Fruit fly (Drosophila melanogaster) whole organism, embryonic: ENCODE results near the gene GatB.

Source experiments
- Asciz ChIP-seq: fragments of 200-800 bp; sonication (Bioruptor generic); optimal IDR thresholded peaks from 2 replicates; lab custom pipeline; 2017; ENCODE audit warnings: missing biosample characterization, mild to moderate bottlenecking, missing genetic modification characterization, missing genetic modification reagents
- Atf3 ChIP-seq: fragments of 200-800 bp; sonication (Bioruptor generic); optimal IDR thresholded peaks from 3 replicates; lab custom pipeline; 2016; ENCODE audit warnings: missing biosample characterization, missing genetic modification characterization
- CG10543 ChIP-seq: fragments of 200-800 bp; sonication (Bioruptor generic); optimal IDR thresholded peaks from 3 replicates; lab custom pipeline; 2017; ENCODE audit warnings: missing biosample characterization, mild to moderate bottlenecking, missing genetic modification characterization, moderate library complexity
- CG14050 ChIP-seq: fragments of 200-800 bp; sonication (Bioruptor generic); IDR thresholded peaks from 3 replicates; pipeline ENCODE4 v1.3.6; 2022; ENCODE audit warnings: missing biosample characterization, missing genetic modification characterization
- CG14860 ChIP-seq: fragments of 200-800 bp; sonication (Bioruptor generic); IDR thresholded peaks from 3 replicates; pipeline ENCODE4 v1.3.6; 2022; ENCODE audit warnings: missing biosample characterization, missing genetic modification characterization; ENCODE audit not compliant: partially characterized antibody
- CG15696 ChIP-seq: fragments of 200-800 bp; sonication (Bioruptor generic); optimal IDR thresholded peaks from 2 replicates; lab custom pipeline; 2019; ENCODE audit warnings: missing biosample characterization, mild to moderate bottlenecking, missing genetic modification characterization, moderate library complexity
- CG16779 ChIP-seq: fragments of 200-800 bp; sonication (Bioruptor generic); IDR thresholded peaks from 2 replicates; pipeline ENCODE4 v1.3.6; 2022; ENCODE audit warnings: missing biosample characterization, missing genetic modification characterization
- CG16815 ChIP-seq: fragments of 200-800 bp; sonication (Bioruptor generic); optimal IDR thresholded peaks from 3 replicates; lab custom pipeline; 2017; ENCODE audit warnings: missing biosample characterization, mild to moderate bottlenecking, missing genetic modification characterization
- CG17328 ChIP-seq: fragments of 200-800 bp; sonication (Bioruptor generic); IDR thresholded peaks from 2 replicates; pipeline ENCODE4 v1.3.6; 2022; ENCODE audit warnings: missing biosample characterization, missing genetic modification characterization
- CG17361 ChIP-seq: fragments of 200-800 bp; sonication (Bioruptor generic); IDR thresholded peaks from 3 replicates; pipeline ENCODE4 v1.3.6; 2022; ENCODE audit warnings: missing biosample characterization, missing genetic modification characterization
- CG18476 ChIP-seq: fragments of 200-800 bp; sonication (Bioruptor generic); optimal IDR thresholded peaks from 2 replicates; lab custom pipeline; 2016; ENCODE audit warnings: missing biosample characterization, mild to moderate bottlenecking, missing genetic modification characterization
- CG2712 ChIP-seq: fragments of 200-800 bp; optimal IDR thresholded peaks from 3 replicates; lab custom pipeline; 2019; ENCODE audit warnings: missing biosample characterization, mild to moderate bottlenecking, missing genetic modification characterization, moderate library complexity
- CG32772 ChIP-seq: fragments of 200-800 bp; sonication (Bioruptor generic); IDR thresholded peaks from 2 replicates; pipeline ENCODE4 v1.3.6; 2022; ENCODE audit warnings: missing biosample characterization, missing genetic modification characterization
- CG33557 ChIP-seq: fragments of 200-800 bp; sonication (Bioruptor generic); optimal IDR thresholded peaks from 2 replicates; lab custom pipeline; 2019; ENCODE audit warnings: missing biosample characterization, mild to moderate bottlenecking, missing genetic modification characterization, moderate library complexity
- CG3407 ChIP-seq: fragments of 200-800 bp; sonication (Bioruptor generic); optimal IDR thresholded peaks from 2 replicates; lab custom pipeline; 2018; ENCODE audit warnings: missing biosample characterization, mild to moderate bottlenecking, missing genetic modification characterization
- CG4360 ChIP-seq: fragments of 200-800 bp; sonication (Bioruptor generic); IDR thresholded peaks from 2 replicates; pipeline ENCODE4 v1.3.6; 2022; ENCODE audit warnings: missing biosample characterization, missing genetic modification characterization
- CG4707 ChIP-seq: fragments of 200-800 bp; sonication (Bioruptor generic); optimal IDR thresholded peaks from 2 replicates; lab custom pipeline; 2018; ENCODE audit warnings: missing biosample characterization, mild to moderate bottlenecking, missing genetic modification characterization, moderate library complexity
- CG6272 ChIP-seq: fragments of 200-800 bp; sonication (Bioruptor generic); IDR thresholded peaks from 2 replicates; pipeline ENCODE4 v1.3.6; 2022; ENCODE audit warnings: missing biosample characterization, missing genetic modification characterization
- CG7987 ChIP-seq: fragments of 200-800 bp; sonication (Bioruptor generic); optimal IDR thresholded peaks from 2 replicates; lab custom pipeline; 2018; ENCODE audit warnings: missing biosample characterization, mild to moderate bottlenecking, missing genetic modification characterization, moderate library complexity
- CG8089 ChIP-seq: fragments of 200-800 bp; sonication (Bioruptor generic); optimal IDR thresholded peaks from 3 replicates; lab custom pipeline; 2016; ENCODE audit warnings: missing biosample characterization, missing genetic modification characterization
- CG8924 ChIP-seq: fragments of 200-800 bp; optimal IDR thresholded peaks from 3 replicates; lab custom pipeline; 2019; ENCODE audit warnings: missing biosample characterization, mild to moderate bottlenecking, missing genetic modification characterization, moderate library complexity
- CG9609 ChIP-seq: fragments of 200-800 bp; sonication (Bioruptor generic); optimal IDR thresholded peaks from 3 replicates; lab custom pipeline; 2016; ENCODE audit warnings: missing biosample characterization, missing genetic modification characterization
- Dfd ChIP-seq, 2 experiments: fragments of >200 bp; optimal IDR thresholded peaks; 2 replicates each; lab custom pipeline; 2017; ENCODE audit warnings: missing biosample characterization in 2 of 2, missing genetic modification characterization in 2 of 2
- Fer3 ChIP-seq: fragments of 200-800 bp; sonication (Bioruptor generic); optimal IDR thresholded peaks from 2 replicates; lab custom pipeline; 2018; ENCODE audit warnings: missing biosample characterization, mild to moderate bottlenecking, missing genetic modification characterization, moderate library complexity
- Hey ChIP-seq: fragments of 200-800 bp; sonication (Bioruptor generic); optimal IDR thresholded peaks from 3 replicates; lab custom pipeline; 2018; ENCODE audit warnings: missing biosample characterization, mild to moderate bottlenecking, missing genetic modification characterization
- Mad ChIP-seq: fragments of 200-800 bp; sonication (Bioruptor generic); optimal IDR thresholded peaks from 2 replicates; lab custom pipeline; 2016; ENCODE audit warnings: missing biosample characterization, missing genetic modification characterization
- Mrtf ChIP-seq: fragments of 200-800 bp; sonication (Bioruptor generic); IDR thresholded peaks from 3 replicates; pipeline ENCODE4 v1.3.6; 2022; ENCODE audit warnings: missing biosample characterization, missing genetic modification characterization
- Myb ChIP-seq: fragments of 200-800 bp; sonication (Bioruptor generic); optimal IDR thresholded peaks from 2 replicates; lab custom pipeline; 2016; ENCODE audit warnings: missing biosample characterization, missing genetic modification characterization
- Oaz ChIP-seq: fragments of 200-800 bp; sonication (Bioruptor generic); IDR thresholded peaks from 2 replicates; pipeline ENCODE4 v1.3.6; 2022; ENCODE audit warnings: missing biosample characterization, missing genetic modification characterization
- Ravus ChIP-seq: fragments of 200-800 bp; sonication (Bioruptor generic); IDR thresholded peaks from 2 replicates; pipeline ENCODE4 v1.3.6; 2022; ENCODE audit warnings: missing biosample characterization, missing genetic modification characterization
- Trl ChIP-seq, 3 experiments: fragments of >200 bp in 2 of 3; fragments of 200-800 bp in 1 of 3; sonication (Bioruptor generic) in 1 of 3; optimal IDR thresholded peaks; 2 replicates in 1 of 3; 3 replicates in 2 of 3; lab custom pipeline; 2016 to 2017; ENCODE audit warnings: missing biosample characterization in 1 of 3, missing genetic modification characterization in 1 of 3
- ara ChIP-seq: fragments of 200-800 bp; sonication (Bioruptor generic); IDR thresholded peaks from 2 replicates; pipeline ENCODE4 v1.3.6; 2022; ENCODE audit warnings: missing biosample characterization, missing genetic modification characterization
- ase ChIP-seq: fragments of 200-800 bp; sonication (Bioruptor generic); IDR thresholded peaks from 3 replicates; pipeline ENCODE4 v1.3.6; 2022; ENCODE audit warnings: missing biosample characterization, missing genetic modification characterization
- ci ChIP-seq: fragments of 200-800 bp; sonication (Bioruptor generic); IDR thresholded peaks from 3 replicates; pipeline ENCODE4 v1.3.6; 2022; ENCODE audit warnings: missing biosample characterization, missing genetic modification characterization
- croc ChIP-seq: fragments of 200-800 bp; sonication (Bioruptor generic); conservative IDR thresholded peaks from 3 replicates; pipeline ENCODE4 v1.3.6; 2022; ENCODE audit warnings: missing biosample characterization, missing genetic modification characterization
- dati ChIP-seq: fragments of 200-800 bp; sonication (Bioruptor generic); IDR thresholded peaks from 2 replicates; pipeline ENCODE4 v1.3.6; 2022; ENCODE audit warnings: missing biosample characterization, missing genetic modification characterization
- gsb ChIP-seq: fragments of 200-800 bp; sonication (Bioruptor generic); IDR thresholded peaks from 2 replicates; pipeline ENCODE4 v1.3.6; 2022; ENCODE audit warnings: missing biosample characterization, missing genetic modification characterization
- hkb ChIP-seq, 2 experiments: fragments of 200-800 bp in 1 of 2; fragments of >200 bp in 1 of 2; sonication (Bioruptor generic) in 1 of 2; IDR thresholded peaks in 1 of 2; optimal IDR thresholded peaks in 1 of 2; 2 replicates each; pipeline versions ENCODE4 v1.3.6 to Lab custom; 2017 to 2022; ENCODE audit warnings: missing biosample characterization in 1 of 2, missing genetic modification characterization in 1 of 2
- jing ChIP-seq: fragments of 200-800 bp; sonication (Bioruptor generic); optimal IDR thresholded peaks from 2 replicates; lab custom pipeline; 2018; ENCODE audit warnings: missing biosample characterization, mild to moderate bottlenecking, missing genetic modification characterization
- maf-S ChIP-seq: fragments of 200-800 bp; sonication (Bioruptor generic); optimal IDR thresholded peaks from 2 replicates; lab custom pipeline; 2016; ENCODE audit warnings: missing biosample characterization, missing genetic modification characterization
- nerfin-1 ChIP-seq: fragments of 200-800 bp; sonication (Bioruptor generic); optimal IDR thresholded peaks from 3 replicates; lab custom pipeline; 2019; ENCODE audit warnings: missing biosample characterization, mild to moderate bottlenecking, missing genetic modification characterization, moderate library complexity
- nmo ChIP-seq: fragments of 200-800 bp; sonication (Bioruptor generic); optimal IDR thresholded peaks from 2 replicates; lab custom pipeline; 2018; ENCODE audit warnings: missing biosample characterization, mild to moderate bottlenecking, missing genetic modification characterization, moderate library complexity
- ranshi ChIP-seq: fragments of 200-800 bp; sonication (Bioruptor generic); IDR thresholded peaks from 2 replicates; pipeline ENCODE4 v1.3.6; 2022; ENCODE audit warnings: missing biosample characterization, missing genetic modification characterization
- repo ChIP-seq: fragments of 200-800 bp; sonication (Bioruptor generic); optimal IDR thresholded peaks from 2 replicates; lab custom pipeline; 2016; ENCODE audit warnings: missing biosample characterization, missing genetic modification characterization
- sens ChIP-seq: fragments of 200-800 bp; sonication (Bioruptor generic); peaks from one replicate; lab custom pipeline; 2016; ENCODE audit warnings: missing biosample characterization, missing genetic modification characterization
- sqz ChIP-seq: fragments of 200-800 bp; sonication (Bioruptor generic); optimal IDR thresholded peaks from 3 replicates; lab custom pipeline; 2018; ENCODE audit warnings: missing biosample characterization, mild to moderate bottlenecking, missing genetic modification characterization
- ssp ChIP-seq: fragments of 200-800 bp; sonication (Bioruptor generic); IDR thresholded peaks from 2 replicates; pipeline ENCODE4 v1.3.6; 2022; ENCODE audit warnings: missing biosample characterization, missing genetic modification characterization
- stwl ChIP-seq: fragments of 200-800 bp; sonication (Bioruptor generic); optimal IDR thresholded peaks from 3 replicates; lab custom pipeline; 2018; ENCODE audit warnings: missing biosample characterization, mild to moderate bottlenecking, missing genetic modification characterization, moderate library complexity
- tgo ChIP-seq: fragments of 200-800 bp; sonication (Bioruptor generic); IDR thresholded peaks from 3 replicates; pipeline ENCODE4 v1.3.6; 2022; ENCODE audit warnings: missing biosample characterization, missing genetic modification characterization
- tup ChIP-seq: fragments of 200-800 bp; sonication (Bioruptor generic); optimal IDR thresholded peaks from 2 replicates; lab custom pipeline; 2016; ENCODE audit warnings: missing biosample characterization, mild to moderate bottlenecking, missing genetic modification characterization, moderate library complexity

GatB gene

dm6 chr3R:24161173-24161811 lies 31.2 kb upstream of the GatB start, which contains the start of the genes Myo95E and TBC1d7:
Myo95E (minus strand) TSS chr3R:24161498.
TBC1d7 (plus strand) TSS chr3R:24161727.
- TF ChIP-seq ranshi (GFP tag; lab: Robert Waterston, UW) (peak; percentile 93), tgo (peak; percentile 97), CG4707 (peak; percentile 23), CG9609 (GFP tag; lab: Kevin White, UChicago) (peak; percentile 18), CG14860 (peak; percentile 55; the same call in 2 of the 3 replicates), dati (peak; percentile 50), ci (peak; percentile 90), CG17361 (GFP tag; lab: Robert Waterston, UW) (peak; percentile 92), Trl (optimal IDR thresholded peaks at IDR 0.05; lab: Kevin White, UChicago) (no peak), Trl (GFP tag; optimal IDR thresholded peaks at IDR 0.05; lab: Kevin White, UChicago) (peak; percentile 46), CG15696 (peak; percentile 71), CG17328 (GFP tag; lab: Robert Waterston, UW) (peak; percentile 79), ara (peak; percentile 94), CG4360 (GFP tag; lab: Robert Waterston, UW) (peak; percentile 66), repo (GFP tag; lab: Kevin White, UChicago) (peak; percentile 22), CG32772 (GFP tag; lab: Robert Waterston, UW) (peak; percentile 93), ase (GFP tag; lab: Robert Waterston, UW) (peak; percentile 75), CG10543 (no peak), CG8924 (tag; lab: Kevin White, UChicago) (peak; percentile 91), CG6272 (GFP tag; lab: Robert Waterston, UW) (peak; percentile 96), Ravus (GFP tag; lab: Robert Waterston, UW) (peak; percentile 74), nerfin-1 (peak; percentile 78), CG2712 (tag; lab: Kevin White, UChicago) (peak; percentile 94), CG16815 (GFP tag; lab: Kevin White, UChicago) (peak; percentile 79), croc (peak; percentile 93), Oaz (GFP tag; lab: Robert Waterston, UW) (peak; percentile 93), CG16779 (GFP tag; lab: Robert Waterston, UW) (0 out of 2 replicates have a peak, but pooled peaks have one; percentile 46), maf-S (GFP tag; lab: Kevin White, UChicago) (peak; percentile 17), jing (no peak), Dfd (GFP tag; optimal IDR thresholded peaks at IDR 0.05; lab: Kevin White, UChicago) (no peak), tup (GFP tag; lab: Kevin White, UChicago) (peak; percentile 52), Atf3 (peak; percentile 1), ssp (GFP tag; lab: Robert Waterston, UW) (peak; percentile 87), Mad (peak; percentile 60), hkb (optimal IDR thresholded peaks at IDR 0.05; lab: Kevin White, UChicago) (no peak), hkb (GFP tag; IDR thresholded peaks at IDR 0.05; lab: Robert Waterston, UW) (peak; percentile 92), gsb (GFP tag; lab: Robert Waterston, UW) (peak; percentile 89), sqz (GFP tag; lab: Kevin White, UChicago) (no peak), Asciz (no peak), Fer3 (peak; percentile 86), CG18476 (GFP tag; lab: Kevin White, UChicago) (peak; percentile 81), CG8089 (GFP tag; lab: Kevin White, UChicago) (no peak), stwl (tag; lab: Kevin White, UChicago) (peak; percentile 56), nmo (GFP tag; lab: Kevin White, UChicago) (peak; percentile 95), sens (GFP tag; lab: Kevin White, UChicago) (peak; percentile 88), Hey (tag; lab: Kevin White, UChicago) (no peak), CG14050 (GFP tag; lab: Robert Waterston, UW) (peak; percentile 80), CG7987 (GFP tag; lab: Kevin White, UChicago) (peak; percentile 77), Mrtf (GFP tag; lab: Robert Waterston, UW) (peak; percentile 73; the same call in 2 of the 3 replicates), CG3407 (GFP tag; lab: Kevin White, UChicago) (peak; percentile 61), CG33557 (GFP tag; lab: Kevin White, UChicago) (peak; percentile 66), Myb (peak; percentile 7)
